Fruit fly (Drosophila melanogaster) whole organism, embryonic: ENCODE data around the gene CG17637.
A peak's percentile ranks its signal among the peaks of the same experiment; 100 is the strongest.

ENCODE experiments used
- Adf1 ChIP-seq: fragments of 200-800 bp; sonication (Bioruptor generic); IDR thresholded peaks from 2 replicates; pipeline ENCODE4 v1.3.6; 2022; ENCODE audit warnings: missing biosample characterization, missing genetic modification characterization
- Antp ChIP-seq: fragments of 200-800 bp; sonication (Bioruptor generic); optimal IDR thresholded peaks from 3 replicates; lab custom pipeline; 2016; ENCODE audit warnings: missing biosample characterization, missing genetic modification characterization
- Awh ChIP-seq: fragments of 200-800 bp; sonication (Bioruptor generic); IDR thresholded peaks from 2 replicates; pipeline ENCODE4, ENCODE4 v1.3.6; 2022; ENCODE audit warnings: missing biosample characterization, missing genetic modification characterization
- Bgb ChIP-seq: fragments of 200-800 bp; sonication (Bioruptor generic); IDR thresholded peaks from 2 replicates; pipeline ENCODE4 v1.3.6; 2022; ENCODE audit warnings: missing biosample characterization, missing genetic modification characterization; ENCODE audit not compliant: partially characterized antibody
- CG10147 ChIP-seq: fragments of 200-800 bp; sonication (Bioruptor generic); optimal IDR thresholded peaks from 2 replicates; lab custom pipeline; 2019; ENCODE audit warnings: missing biosample characterization, mild to moderate bottlenecking, missing genetic modification characterization, moderate library complexity
- CG10431 ChIP-seq: fragments of 200-800 bp; sonication (Bioruptor generic); optimal IDR thresholded peaks from 3 replicates; lab custom pipeline; 2018; ENCODE audit warnings: missing biosample characterization, mild to moderate bottlenecking, missing genetic modification characterization
- CG12659 ChIP-seq: fragments of 200-800 bp; sonication (Bioruptor generic); optimal IDR thresholded peaks from 3 replicates; lab custom pipeline; 2017; ENCODE audit warnings: mild to moderate bottlenecking, missing biosample characterization, missing genetic modification reagents, missing genetic modification characterization
- CG13424 ChIP-seq: fragments of 200-800 bp; sonication (Bioruptor generic); optimal IDR thresholded peaks from 2 replicates; lab custom pipeline; 2019; ENCODE audit warnings: missing biosample characterization, mild to moderate bottlenecking, missing genetic modification characterization, moderate library complexity
- CG14014 ChIP-seq: fragments of 200-800 bp; sonication (Bioruptor generic); IDR thresholded peaks from 2 replicates; pipeline ENCODE4 v1.3.6; 2022; ENCODE audit warnings: missing biosample characterization, missing genetic modification characterization
- CG15479 ChIP-seq: fragments of 200-800 bp; sonication (Bioruptor generic); optimal IDR thresholded peaks from 3 replicates; lab custom pipeline; 2019; ENCODE audit warnings: missing biosample characterization, mild to moderate bottlenecking, missing genetic modification characterization, moderate library complexity
- CG16779 ChIP-seq: fragments of 200-800 bp; sonication (Bioruptor generic); IDR thresholded peaks from 2 replicates; pipeline ENCODE4 v1.3.6; 2022; ENCODE audit warnings: missing biosample characterization, missing genetic modification characterization
- CG1792 ChIP-seq: fragments of 200-800 bp; sonication (Bioruptor generic); optimal IDR thresholded peaks from 2 replicates; lab custom pipeline; 2016; ENCODE audit warnings: missing biosample characterization, missing genetic modification characterization
- CG18262 ChIP-seq: fragments of 200-800 bp; optimal IDR thresholded peaks from 3 replicates; lab custom pipeline; 2019; ENCODE audit warnings: missing biosample characterization, mild to moderate bottlenecking, missing genetic modification characterization, moderate library complexity
- CG2712 ChIP-seq: fragments of 200-800 bp; optimal IDR thresholded peaks from 3 replicates; lab custom pipeline; 2019; ENCODE audit warnings: missing biosample characterization, mild to moderate bottlenecking, missing genetic modification characterization, moderate library complexity
- CG2889 ChIP-seq: fragments of 200-800 bp; sonication (Bioruptor generic); IDR thresholded peaks from 3 replicates; pipeline ENCODE4 v1.3.6; 2022; ENCODE audit warnings: missing biosample characterization, missing genetic modification characterization
- CG4360 ChIP-seq: fragments of 200-800 bp; sonication (Bioruptor generic); IDR thresholded peaks from 2 replicates; pipeline ENCODE4 v1.3.6; 2022; ENCODE audit warnings: missing biosample characterization, missing genetic modification characterization
- CG4617 ChIP-seq: fragments of 200-800 bp; sonication (Bioruptor generic); optimal IDR thresholded peaks from 3 replicates; lab custom pipeline; 2016; ENCODE audit warnings: missing biosample characterization, missing genetic modification characterization, borderline replicate concordance
- CG8281 ChIP-seq: fragments of 200-800 bp; sonication (Bioruptor generic); optimal IDR thresholded peaks from 2 replicates; lab custom pipeline; 2018; ENCODE audit warnings: missing biosample characterization, mild to moderate bottlenecking, missing genetic modification characterization, moderate library complexity
- CG8388 ChIP-seq: fragments of 200-800 bp; sonication (Bioruptor generic); optimal IDR thresholded peaks from 2 replicates; lab custom pipeline; 2019; ENCODE audit warnings: missing biosample characterization, mild to moderate bottlenecking, missing genetic modification characterization, moderate library complexity
- CG9817 ChIP-seq: fragments of 200-800 bp; sonication (Bioruptor generic); optimal IDR thresholded peaks from 2 replicates; lab custom pipeline; 2018; ENCODE audit warnings: missing biosample characterization, mild to moderate bottlenecking, missing genetic modification characterization, moderate library complexity
- D19A ChIP-seq: fragments of 200-800 bp; optimal IDR thresholded peaks from 3 replicates; lab custom pipeline; 2019; ENCODE audit warnings: missing biosample characterization, mild to moderate bottlenecking, missing genetic modification characterization, moderate library complexity
- Dip2 ChIP-seq: fragments of 200-800 bp; sonication (Bioruptor generic); IDR thresholded peaks from 2 replicates; pipeline ENCODE4 v1.3.6; 2022; ENCODE audit warnings: missing biosample characterization, missing genetic modification characterization
- Dref ChIP-seq: fragments of 200-800 bp; sonication (Bioruptor generic); IDR thresholded peaks from 2 replicates; pipeline ENCODE4 v1.3.6; 2022; ENCODE audit warnings: missing biosample characterization, missing genetic modification characterization
- Gug ChIP-seq: fragments of 200-800 bp; sonication (Bioruptor generic); IDR thresholded peaks from 4 replicates; pipeline ENCODE4 v1.3.6; 2022; ENCODE audit warnings: missing biosample characterization, missing genetic modification characterization
- HLH3B ChIP-seq: fragments of 200-800 bp; sonication (Bioruptor generic); IDR thresholded peaks from 2 replicates; pipeline ENCODE4 v1.3.6; 2022; ENCODE audit warnings: missing biosample characterization, missing genetic modification characterization
- Hr51 ChIP-seq, 2 experiments: fragments of 200-800 bp; sonication (Bioruptor generic); optimal IDR thresholded peaks; 2 replicates in 1 of 2; 3 replicates in 1 of 2; lab custom pipeline; 2016 to 2018; ENCODE audit warnings: missing biosample characterization in 2 of 2, missing genetic modification characterization in 2 of 2, mild to moderate bottlenecking in 1 of 2, moderate library complexity in 1 of 2
- Lhr ChIP-seq: fragments of 200-800 bp; sonication (Bioruptor generic); optimal IDR thresholded peaks from 3 replicates; lab custom pipeline; 2017; ENCODE audit warnings: mild to moderate bottlenecking, missing biosample characterization, missing genetic modification reagents, missing genetic modification characterization
- Lpt ChIP-seq: fragments of >200 bp; optimal IDR thresholded peaks from 2 replicates; lab custom pipeline; 2018; ENCODE audit warnings: missing biosample characterization, missing genetic modification characterization
- MBD-R2 ChIP-seq: fragments of 200-800 bp; sonication (Bioruptor generic); IDR thresholded peaks from 2 replicates; pipeline ENCODE4 v1.3.6; 2022; ENCODE audit warnings: missing biosample characterization, missing genetic modification characterization
- Pdp1 ChIP-seq, 2 experiments: fragments of 200-800 bp; sonication (Bioruptor generic); optimal IDR thresholded peaks; 3 replicates each; lab custom pipeline; 2016; ENCODE audit warnings: missing biosample characterization in 2 of 2, missing genetic modification characterization in 2 of 2, mild to moderate bottlenecking in 1 of 2, moderate library complexity in 1 of 2
- Side ChIP-seq: fragments of 200-800 bp; sonication (Bioruptor generic); optimal IDR thresholded peaks from 2 replicates; lab custom pipeline; 2016; ENCODE audit warnings: missing biosample characterization, missing genetic modification characterization
- al ChIP-seq: fragments of 200-800 bp; sonication (Bioruptor generic); IDR thresholded peaks from 2 replicates; pipeline ENCODE4 v1.3.6; 2022; ENCODE audit warnings: missing biosample characterization, missing genetic modification characterization
- amos ChIP-seq: fragments of 200-800 bp; sonication (Bioruptor generic); IDR thresholded peaks from 2 replicates; pipeline ENCODE4 v1.3.6; 2022; ENCODE audit warnings: missing biosample characterization, missing genetic modification characterization; ENCODE audit not compliant: partially characterized antibody
- crol ChIP-seq: fragments of 200-800 bp; sonication (Bioruptor generic); IDR thresholded peaks from 2 replicates; pipeline ENCODE4 v1.3.6; 2022; ENCODE audit warnings: missing biosample characterization, missing genetic modification characterization
- dati ChIP-seq: fragments of 200-800 bp; sonication (Bioruptor generic); IDR thresholded peaks from 2 replicates; pipeline ENCODE4 v1.3.6; 2022; ENCODE audit warnings: missing biosample characterization, missing genetic modification characterization
- disco-r ChIP-seq: fragments of 200-800 bp; sonication (Bioruptor generic); optimal IDR thresholded peaks from 2 replicates; lab custom pipeline; 2016; ENCODE audit warnings: missing biosample characterization, missing genetic modification characterization
- emc ChIP-seq: fragments of 200-800 bp; sonication (Bioruptor generic); optimal IDR thresholded peaks from 2 replicates; lab custom pipeline; 2016; ENCODE audit warnings: missing biosample characterization, missing genetic modification characterization
- ewg ChIP-seq: fragments of 200-800 bp; sonication (Bioruptor generic); optimal IDR thresholded peaks from 3 replicates; lab custom pipeline; 2017; ENCODE audit warnings: mild to moderate bottlenecking, missing biosample characterization, missing genetic modification reagents, missing genetic modification characterization
- exex ChIP-seq: fragments of 200-800 bp; sonication (Bioruptor generic); optimal IDR thresholded peaks from 4 replicates; lab custom pipeline; 2018; ENCODE audit warnings: missing biosample characterization, mild to moderate bottlenecking, missing genetic modification characterization, moderate library complexity
- gsb-n ChIP-seq: fragments of 200-800 bp; sonication (Bioruptor generic); optimal IDR thresholded peaks from 3 replicates; lab custom pipeline; 2018; ENCODE audit warnings: missing biosample characterization, mild to moderate bottlenecking, missing genetic modification characterization
- klu ChIP-seq: fragments of 200-800 bp; sonication (Bioruptor generic); IDR thresholded peaks from 2 replicates; pipeline ENCODE4 v1.3.6; 2022; ENCODE audit warnings: missing biosample characterization, missing genetic modification characterization
- luna ChIP-seq: fragments of 200-800 bp; sonication (Bioruptor generic); optimal IDR thresholded peaks from 2 replicates; lab custom pipeline; 2016; ENCODE audit warnings: missing biosample characterization, missing genetic modification characterization
- otp ChIP-seq: fragments of 200-800 bp; sonication (Bioruptor generic); IDR thresholded peaks from 3 replicates; pipeline ENCODE4, ENCODE4 v1.3.6; 2022; ENCODE audit warnings: missing biosample characterization, missing genetic modification characterization
- psq ChIP-seq: fragments of 200-800 bp; sonication (Bioruptor generic); optimal IDR thresholded peaks from 2 replicates; lab custom pipeline; 2017; ENCODE audit warnings: missing biosample characterization, missing genetic modification characterization
- schlank ChIP-seq: fragments of 200-800 bp; sonication (Bioruptor generic); optimal IDR thresholded peaks from 2 replicates; lab custom pipeline; 2018; ENCODE audit warnings: missing biosample characterization, mild to moderate bottlenecking, missing genetic modification characterization
- trem ChIP-seq: fragments of 200-800 bp; optimal IDR thresholded peaks from 3 replicates; lab custom pipeline; 2019; ENCODE audit warnings: missing biosample characterization, mild to moderate bottlenecking, missing genetic modification characterization, moderate library complexity
- z ChIP-seq: fragments of 200-800 bp; sonication (Bioruptor generic); IDR thresholded peaks from 3 replicates; pipeline ENCODE4 v1.3.6; 2022; ENCODE audit warnings: missing biosample characterization, missing genetic modification characterization
- zen ChIP-seq: fragments of 200-800 bp; sonication (Bioruptor generic); optimal IDR thresholded peaks from 3 replicates; lab custom pipeline; 2018; ENCODE audit warnings: missing biosample characterization, mild to moderate bottlenecking, missing genetic modification characterization, moderate library complexity

The CG17637 gene

dm6 chr3L:20508136-20508635, 4.2 kb downstream of the CG17637 start (continued):
- no peak for TF ChIP-seq CG15479 (GFP tag; lab: Kevin White, UChicago)
- TF ChIP-seq Lhr (GFP tag; lab: Kevin White, UChicago): peak; percentile 37
- peak; percentile 92 for TF ChIP-seq klu (GFP tag; lab: Robert Waterston, UW)
- TF ChIP-seq CG13424: peak; percentile 90
- TF ChIP-seq Pdp1 (GFP tag; optimal IDR thresholded peaks at IDR 0.05; lab: Kevin White, UChicago): peak; percentile 94 to 95
- peak; percentile 57 for TF ChIP-seq psq (GFP tag; lab: Kevin White, UChicago)
- no peak for TF ChIP-seq z
- TF ChIP-seq Dip2 (GFP tag; lab: Robert Waterston, UW): peak; percentile 66
- peak; percentile 59 for TF ChIP-seq CG4617
- TF ChIP-seq CG10147: peak; percentile 97
- peak; percentile 46 for TF ChIP-seq trem (tag; lab: Kevin White, UChicago)
- peak; percentile 88 to 90 for TF ChIP-seq Hr51 (GFP tag; optimal IDR thresholded peaks at IDR 0.05; lab: Kevin White, UChicago)
- peak; percentile 89 for TF ChIP-seq CG1792 (GFP tag; lab: Kevin White, UChicago)
- TF ChIP-seq Bgb (GFP tag; lab: Robert Waterston, UW): peak; percentile 65
- TF ChIP-seq Antp (GFP tag; lab: Kevin White, UChicago): peak; percentile 89

- TF ChIP-seq Side (peak; percentile 73), CG9817 (tag; lab: Kevin White, UChicago) (peak; percentile 75), Gug (GFP tag; lab: Robert Waterston, UW) (no peak), Awh (GFP tag; lab: Robert Waterston, UW) (0 out of 2 replicates have a peak, but pooled peaks have one; percentile 33), zen (tag; lab: Kevin White, UChicago) (peak; percentile 25), CG4360 (GFP tag; lab: Robert Waterston, UW) (no peak), Adf1 (GFP tag; lab: Robert Waterston, UW) (no peak), HLH3B (GFP tag; lab: Robert Waterston, UW) (no peak), schlank (tag; lab: Kevin White, UChicago) (peak; percentile 51), CG18262 (tag; lab: Kevin White, UChicago) (peak; percentile 90), luna (GFP tag; lab: Kevin White, UChicago) (no peak), CG2889 (no peak), CG16779 (GFP tag; lab: Robert Waterston, UW) (no peak), ewg (GFP tag; lab: Kevin White, UChicago) (peak; percentile 57), CG12659 (GFP tag; lab: Kevin White, UChicago) (peak; percentile 86), CG2712 (tag; lab: Kevin White, UChicago) (peak; percentile 85), CG14014 (no peak), MBD-R2 (GFP tag; lab: Robert Waterston, UW) (no peak; the same call in 1 of the 2 replicates), al (GFP tag; lab: Robert Waterston, UW) (peak; percentile 53), CG10431 (GFP tag; lab: Kevin White, UChicago) (peak; percentile 60), dati (GFP tag; lab: Robert Waterston, UW) (no peak), Lhr (GFP tag; lab: Kevin White, UChicago) (peak; percentile 28), D19A (tag; lab: Kevin White, UChicago) (peak; percentile 100), amos (no peak), CG8388 (GFP tag; lab: Kevin White, UChicago) (peak; percentile 66), gsb-n (peak; percentile 40), crol (GFP tag; lab: Robert Waterston, UW) (peak; percentile 44; the same call in 1 of the 2 replicates), exex (tag; lab: Kevin White, UChicago) (peak; percentile 51), Dref (no peak), otp (no peak), emc (GFP tag; lab: Kevin White, UChicago) (peak; percentile 55), disco-r (GFP tag; lab: Kevin White, UChicago) (peak; percentile 55), Lpt (GFP tag; lab: Kevin White, UChicago) (no peak), CG8281 (tag; lab: Kevin White, UChicago) (peak; percentile 50)
These were observed 5.3 kb downstream of the CG17637 start for dm6 chr3L:20509121-20509934.
